Fruit fly (Drosophila melanogaster) whole organism, embryonic: ENCODE results near the gene Hr4.

Source experiments
- Atf6 ChIP-seq: fragments of 200-800 bp; sonication (Bioruptor generic); IDR thresholded peaks from 2 replicates; pipeline ENCODE4 v1.3.6; 2022; ENCODE audit warnings: missing biosample characterization, missing genetic modification characterization
- Blimp-1 ChIP-seq: fragments of 200-800 bp; sonication (Bioruptor generic); optimal IDR thresholded peaks from 3 replicates; lab custom pipeline; 2018; ENCODE audit warnings: missing biosample characterization, missing genetic modification characterization, mild to moderate bottlenecking, moderate library complexity, missing genetic modification reagents
- C15 ChIP-seq: fragments of 200-800 bp; sonication (Bioruptor generic); IDR thresholded peaks from 3 replicates; pipeline ENCODE4 v1.3.6; 2022; ENCODE audit warnings: missing biosample characterization, missing genetic modification characterization
- CG1024 ChIP-seq: fragments of 200-800 bp; sonication (Bioruptor generic); IDR thresholded peaks from 2 replicates; pipeline ENCODE4 v1.3.6; 2022; ENCODE audit warnings: missing biosample characterization, missing genetic modification characterization
- CG12104 ChIP-seq: fragments of 200-800 bp; sonication (Bioruptor generic); optimal IDR thresholded peaks from 3 replicates; lab custom pipeline; 2016; ENCODE audit warnings: missing biosample characterization, missing genetic modification characterization
- CG12299 ChIP-seq: fragments of 200-800 bp; sonication (Bioruptor generic); optimal IDR thresholded peaks from 2 replicates; lab custom pipeline; 2018; ENCODE audit warnings: missing biosample characterization, mild to moderate bottlenecking, missing genetic modification characterization
- CG12942 ChIP-seq: fragments of 200-800 bp; sonication (Bioruptor generic); optimal IDR thresholded peaks from 3 replicates; lab custom pipeline; 2016; ENCODE audit warnings: missing biosample characterization, missing genetic modification characterization
- CG13287 ChIP-seq: fragments of 200-800 bp; sonication (Bioruptor generic); IDR thresholded peaks from 2 replicates; pipeline ENCODE4 v1.3.6; 2022; ENCODE audit warnings: missing biosample characterization, missing genetic modification characterization; ENCODE audit not compliant: partially characterized antibody
- CG14441 ChIP-seq: fragments of 200-800 bp; sonication (Bioruptor generic); IDR thresholded peaks from 2 replicates; pipeline ENCODE4 v1.3.6; 2022; ENCODE audit warnings: missing biosample characterization, missing genetic modification characterization
- CG15073 ChIP-seq: fragments of 200-800 bp; sonication (Bioruptor generic); optimal IDR thresholded peaks from 2 replicates; lab custom pipeline; 2016; ENCODE audit warnings: missing biosample characterization, missing genetic modification characterization
- CG1529 ChIP-seq: fragments of 200-800 bp; sonication (Bioruptor generic); optimal IDR thresholded peaks from 3 replicates; lab custom pipeline; 2018; ENCODE audit warnings: missing biosample characterization, missing genetic modification characterization
- CG16779 ChIP-seq: fragments of 200-800 bp; sonication (Bioruptor generic); IDR thresholded peaks from 2 replicates; pipeline ENCODE4 v1.3.6; 2022; ENCODE audit warnings: missing biosample characterization, missing genetic modification characterization
- CG3065 ChIP-seq: fragments of 200-800 bp; sonication (Bioruptor generic); optimal IDR thresholded peaks from 2 replicates; lab custom pipeline; 2016; ENCODE audit warnings: missing biosample characterization, missing genetic modification characterization
- CG3726 ChIP-seq: fragments of 200-800 bp; sonication (Bioruptor generic); IDR thresholded peaks from 3 replicates; pipeline ENCODE4, ENCODE4 v1.3.6; 2022; ENCODE audit warnings: missing biosample characterization, missing genetic modification characterization
- CG3995 ChIP-seq: fragments of 200-800 bp; sonication (Bioruptor generic); optimal IDR thresholded peaks from 3 replicates; lab custom pipeline; 2016; ENCODE audit warnings: missing biosample characterization, missing genetic modification characterization
- CG42726 ChIP-seq: fragments of 200-800 bp; sonication (Bioruptor generic); IDR thresholded peaks from 2 replicates; pipeline ENCODE4 v1.3.6; 2022; ENCODE audit warnings: missing biosample characterization, missing genetic modification characterization; ENCODE audit not compliant: partially characterized antibody
- CG4360 ChIP-seq: fragments of 200-800 bp; sonication (Bioruptor generic); IDR thresholded peaks from 2 replicates; pipeline ENCODE4 v1.3.6; 2022; ENCODE audit warnings: missing biosample characterization, missing genetic modification characterization
- CG5180 ChIP-seq: fragments of 200-800 bp; sonication (Bioruptor generic); optimal IDR thresholded peaks from 3 replicates; lab custom pipeline; 2017; ENCODE audit warnings: missing biosample characterization, missing genetic modification characterization, mild to moderate bottlenecking, moderate library complexity, missing genetic modification reagents
- CG7357 ChIP-seq: fragments of 200-800 bp; sonication (Bioruptor generic); IDR thresholded peaks from 3 replicates; pipeline ENCODE4 v1.3.6; 2022; ENCODE audit warnings: missing biosample characterization, missing genetic modification characterization
- CG7372 ChIP-seq: fragments of 200-800 bp; sonication (Bioruptor generic); IDR thresholded peaks from 2 replicates; pipeline ENCODE4 v1.3.6; 2022; ENCODE audit warnings: missing biosample characterization, missing genetic modification characterization
- CG8924 ChIP-seq: fragments of 200-800 bp; optimal IDR thresholded peaks from 3 replicates; lab custom pipeline; 2019; ENCODE audit warnings: missing biosample characterization, mild to moderate bottlenecking, missing genetic modification characterization, moderate library complexity
- CG9215 ChIP-seq: fragments of 200-800 bp; sonication (Bioruptor generic); IDR thresholded peaks from 2 replicates; pipeline ENCODE4 v1.3.6; 2022; ENCODE audit warnings: missing biosample characterization, missing genetic modification characterization
- CTCF ChIP-seq: fragments of 200-800 bp; sonication (Bioruptor generic); optimal IDR thresholded peaks from 2 replicates; lab custom pipeline; 2017; ENCODE audit warnings: missing biosample characterization, mild to moderate bottlenecking, missing genetic modification characterization, moderate library complexity
- Dp ChIP-seq: fragments of 200-800 bp; sonication (Bioruptor generic); optimal IDR thresholded peaks from 2 replicates; lab custom pipeline; 2018; ENCODE audit warnings: missing biosample characterization, mild to moderate bottlenecking, missing genetic modification characterization, moderate library complexity
- Lim3 ChIP-seq: fragments of 200-800 bp; sonication (Bioruptor generic); IDR thresholded peaks from 2 replicates; pipeline ENCODE4 v1.3.6; 2022; ENCODE audit warnings: missing biosample characterization, missing genetic modification characterization
- NC2α ChIP-seq: fragments of 200-800 bp; sonication (Bioruptor generic); optimal IDR thresholded peaks from 2 replicates; lab custom pipeline; 2016; ENCODE audit warnings: missing biosample characterization, missing genetic modification characterization
- Opbp ChIP-seq: fragments of 200-800 bp; sonication (Bioruptor generic); IDR thresholded peaks from 3 replicates; pipeline ENCODE4 v1.3.6; 2022; ENCODE audit warnings: missing biosample characterization, missing genetic modification characterization; ENCODE audit not compliant: partially characterized antibody
- Ravus ChIP-seq: fragments of 200-800 bp; sonication (Bioruptor generic); IDR thresholded peaks from 2 replicates; pipeline ENCODE4 v1.3.6; 2022; ENCODE audit warnings: missing biosample characterization, missing genetic modification characterization
- Rx ChIP-seq: fragments of 200-800 bp; sonication (Bioruptor generic); IDR thresholded peaks from 2 replicates; pipeline ENCODE4 v1.3.6; 2022; ENCODE audit warnings: missing biosample characterization, missing genetic modification characterization
- Scr ChIP-seq: fragments of 200-800 bp; sonication (Bioruptor generic); IDR thresholded peaks from 2 replicates; pipeline ENCODE4 v1.3.6; 2022; ENCODE audit warnings: missing biosample characterization, missing genetic modification characterization; ENCODE audit not compliant: partially characterized antibody
- Stat92E ChIP-seq, 3 experiments: fragments of >200 bp in 2 of 3; fragments of 200-800 bp in 1 of 3; sonication (Bioruptor generic) in 1 of 3; optimal IDR thresholded peaks; 2 replicates each; lab custom pipeline; 2017 to 2019; ENCODE audit warnings: missing biosample characterization in 3 of 3, missing genetic modification characterization in 3 of 3, mild to moderate bottlenecking in 1 of 3, moderate library complexity in 1 of 3
- TFAM ChIP-seq: fragments of 200-800 bp; sonication (Bioruptor generic); optimal IDR thresholded peaks from 2 replicates; lab custom pipeline; 2017; ENCODE audit warnings: missing biosample characterization, missing genetic modification characterization, inconsistent platforms
- Trl ChIP-seq, 3 experiments: fragments of >200 bp in 2 of 3; fragments of 200-800 bp in 1 of 3; sonication (Bioruptor generic) in 1 of 3; optimal IDR thresholded peaks; 2 replicates in 1 of 3; 3 replicates in 2 of 3; lab custom pipeline; 2016 to 2017; ENCODE audit warnings: missing biosample characterization in 1 of 3, missing genetic modification characterization in 1 of 3
- ac ChIP-seq: fragments of 200-800 bp; sonication (Bioruptor generic); optimal IDR thresholded peaks from 3 replicates; lab custom pipeline; 2017; ENCODE audit warnings: missing biosample characterization, mild to moderate bottlenecking, missing genetic modification characterization
- ap ChIP-seq: fragments of 200-800 bp; sonication (Bioruptor generic); IDR thresholded peaks from 2 replicates; pipeline ENCODE4 v1.3.6; 2022; ENCODE audit warnings: missing biosample characterization, missing genetic modification characterization
- bab2 ChIP-seq: fragments of 200-800 bp; sonication (Bioruptor generic); optimal IDR thresholded peaks from 2 replicates; lab custom pipeline; 2016; ENCODE audit warnings: missing biosample characterization, missing genetic modification characterization
- caup ChIP-seq: fragments of 200-800 bp; sonication (Bioruptor generic); optimal IDR thresholded peaks from 3 replicates; lab custom pipeline; 2017; ENCODE audit warnings: missing biosample characterization, mild to moderate bottlenecking, missing genetic modification characterization, moderate library complexity; ENCODE audit not compliant: severe bottlenecking
- corto ChIP-seq: fragments of 200-800 bp; sonication (Bioruptor generic); optimal IDR thresholded peaks from 2 replicates; lab custom pipeline; 2016; ENCODE audit warnings: missing biosample characterization, mild to moderate bottlenecking, missing genetic modification characterization, moderate library complexity
- disco-r ChIP-seq: fragments of 200-800 bp; sonication (Bioruptor generic); optimal IDR thresholded peaks from 2 replicates; lab custom pipeline; 2016; ENCODE audit warnings: missing biosample characterization, missing genetic modification characterization
- dmrt99B ChIP-seq: fragments of 200-800 bp; sonication (Bioruptor generic); optimal IDR thresholded peaks from 2 replicates; lab custom pipeline; 2018; ENCODE audit warnings: missing biosample characterization, mild to moderate bottlenecking, missing genetic modification characterization, moderate library complexity
- ftz-f1 ChIP-seq: fragments of 200-800 bp; sonication (Bioruptor generic); optimal IDR thresholded peaks from 2 replicates; lab custom pipeline; 2016; ENCODE audit warnings: missing biosample characterization, missing genetic modification characterization
- hbn ChIP-seq: fragments of 200-800 bp; sonication (Bioruptor generic); IDR thresholded peaks from 2 replicates; pipeline ENCODE4 v1.3.6; 2022; ENCODE audit warnings: missing biosample characterization, missing genetic modification characterization; ENCODE audit not compliant: partially characterized antibody
- hth ChIP-seq: fragments of >200 bp; optimal IDR thresholded peaks from 2 replicates; lab custom pipeline; 2017; ENCODE audit warnings: inconsistent platforms
- kay ChIP-seq: fragments of 200-800 bp; sonication (Bioruptor generic); optimal IDR thresholded peaks from 2 replicates; lab custom pipeline; 2016; ENCODE audit warnings: missing biosample characterization, missing genetic modification characterization
- lov ChIP-seq, 2 experiments: fragments of 200-800 bp in 1 of 2; fragments of >200 bp in 1 of 2; sonication (Bioruptor generic) in 1 of 2; IDR thresholded peaks in 1 of 2; optimal IDR thresholded peaks in 1 of 2; 2 replicates in 1 of 2; 3 replicates in 1 of 2; pipeline versions ENCODE4 v1.3.6 to Lab custom; 2017 to 2022; ENCODE audit warnings: missing biosample characterization in 1 of 2, missing genetic modification characterization in 1 of 2
- repo ChIP-seq: fragments of 200-800 bp; sonication (Bioruptor generic); optimal IDR thresholded peaks from 2 replicates; lab custom pipeline; 2016; ENCODE audit warnings: missing biosample characterization, missing genetic modification characterization
- stwl ChIP-seq: fragments of 200-800 bp; sonication (Bioruptor generic); optimal IDR thresholded peaks from 3 replicates; lab custom pipeline; 2018; ENCODE audit warnings: missing biosample characterization, mild to moderate bottlenecking, missing genetic modification characterization, moderate library complexity
- z ChIP-seq: fragments of 200-800 bp; sonication (Bioruptor generic); IDR thresholded peaks from 3 replicates; pipeline ENCODE4 v1.3.6; 2022; ENCODE audit warnings: missing biosample characterization, missing genetic modification characterization

Gene Hr4

dm6 chrX:1943337-1944244, 1.9 kb downstream of the Hr4 start:
- TF ChIP-seq caup (GFP tag; lab: Kevin White, UChicago) = peak; percentile 5
- TF ChIP-seq CTCF (GFP tag; lab: Kevin White, UChicago) = peak; percentile 40
- TF ChIP-seq Opbp (GFP tag; lab: Robert Waterston, UW) = no peak
- TF ChIP-seq bab2 (GFP tag; lab: Kevin White, UChicago) = peak; percentile 67
- TF ChIP-seq CG42726 (GFP tag; lab: Robert Waterston, UW) = no peak
- no peak for TF ChIP-seq CG1024 (GFP tag; lab: Robert Waterston, UW)
- no peak for TF ChIP-seq z (GFP tag; lab: Robert Waterston, UW)
- TF ChIP-seq Lim3 (GFP tag; lab: Robert Waterston, UW) = no peak
- no peak for TF ChIP-seq hbn (GFP tag; lab: Robert Waterston, UW)
- peak; percentile 21 for TF ChIP-seq CG3995 (GFP tag; lab: Kevin White, UChicago)
- TF ChIP-seq CG16779 (GFP tag; lab: Robert Waterston, UW) = no peak
- no peak for TF ChIP-seq Dp
- TF ChIP-seq Blimp-1 (GFP tag; lab: Kevin White, UChicago) = peak; percentile 74
- peak; percentile 83 for TF ChIP-seq dmrt99B (tag; lab: Kevin White, UChicago)
- TF ChIP-seq stwl (tag; lab: Kevin White, UChicago) = no peak
- no peak for TF ChIP-seq hth (lab: Kevin White, UChicago)
- peak; percentile 63 for TF ChIP-seq CG12299 (tag; lab: Kevin White, UChicago)
- no peak for TF ChIP-seq CG15073
- no peak for TF ChIP-seq ftz-f1 (GFP tag; lab: Kevin White, UChicago)
- no peak for TF ChIP-seq lov (optimal IDR thresholded peaks at IDR 0.05; lab: Kevin White, UChicago)
- TF ChIP-seq lov (GFP tag; IDR thresholded peaks at IDR 0.05; lab: Robert Waterston, UW) = 0 out of 3 replicates have a peak, but pooled peaks have one; percentile 21
- TF ChIP-seq CG5180 = no peak
- no peak for TF ChIP-seq CG3726 (GFP tag; lab: Robert Waterston, UW)
- no peak for TF ChIP-seq Scr (GFP tag; lab: Robert Waterston, UW)
- TF ChIP-seq CG1529 (GFP tag; lab: Kevin White, UChicago) = peak; percentile 74
- TF ChIP-seq repo (GFP tag; lab: Kevin White, UChicago) = no peak
- TF ChIP-seq CG12942 (GFP tag; lab: Kevin White, UChicago) = peak; percentile 41
- TF ChIP-seq TFAM (GFP tag; lab: Kevin White, UChicago) = peak; percentile 12
- TF ChIP-seq Trl (optimal IDR thresholded peaks at IDR 0.05; lab: Kevin White, UChicago) = peak; percentile 82 to 90
- TF ChIP-seq Trl (GFP tag; optimal IDR thresholded peaks at IDR 0.05; lab: Kevin White, UChicago) = peak; percentile 19
- TF ChIP-seq CG7357 (GFP tag; lab: Robert Waterston, UW) = no peak
- no peak for TF ChIP-seq Rx
- TF ChIP-seq CG14441 (GFP tag; lab: Robert Waterston, UW) = no peak
- TF ChIP-seq kay = peak; percentile 37
- TF ChIP-seq CG13287 (GFP tag; lab: Robert Waterston, UW) = no peak
- TF ChIP-seq C15 = no peak
- no peak for TF ChIP-seq Ravus (GFP tag; lab: Robert Waterston, UW)
- peak; percentile 82 for TF ChIP-seq CG8924 (tag; lab: Kevin White, UChicago)
- TF ChIP-seq Atf6 (GFP tag; lab: Robert Waterston, UW) = no peak; the same call in 1 of the 2 replicates
- no peak for TF ChIP-seq CG3065 (GFP tag; lab: Kevin White, UChicago)
- peak; percentile 37 for TF ChIP-seq CG7372
- no peak for TF ChIP-seq ap (GFP tag; lab: Robert Waterston, UW)
- peak; percentile 55 for TF ChIP-seq disco-r
- no peak for TF ChIP-seq Stat92E (GFP tag; optimal IDR thresholded peaks at IDR 0.05; lab: Kevin White, UChicago)
- TF ChIP-seq ac (GFP tag; lab: Kevin White, UChicago) = no peak
- TF ChIP-seq CG12104 (GFP tag; lab: Kevin White, UChicago) = peak; percentile 77
- peak; percentile 35; the same call in 1 of the 2 replicates for TF ChIP-seq CG9215
- peak; percentile 8 for TF ChIP-seq corto
- TF ChIP-seq NC2α = peak; percentile 45
- TF ChIP-seq CG4360 (GFP tag; lab: Robert Waterston, UW) = no peak
